Worm (Caenorhabditis elegans) whole organism, L3 larva: ENCODE data around the gene catp-4.

Experiments
- ama-1 ChIP-seq: fragments of 150-350 bp; optimal IDR thresholded peaks from 2 replicates; lab custom pipeline; 2018
- ceh-9 ChIP-seq: sonication (generic microtip); optimal IDR thresholded peaks from 2 replicates; lab custom pipeline; 2018; ENCODE audit warnings: missing biosample characterization, missing genetic modification characterization
- daf-12 ChIP-seq: fragments of 150-350 bp; optimal IDR thresholded peaks from 2 replicates; lab custom pipeline; 2014; ENCODE audit warnings: missing biosample characterization, missing genetic modification reagents, missing genetic modification characterization
- elt-1 ChIP-seq: fragments of 150-350 bp; optimal IDR thresholded peaks from 2 replicates; lab custom pipeline; 2014; ENCODE audit warnings: missing biosample characterization, missing genetic modification characterization
- elt-2 ChIP-seq: sonication (generic microtip); optimal IDR thresholded peaks from 2 replicates; lab custom pipeline; 2016; ENCODE audit warnings: missing genetic modification reagents, mild to moderate bottlenecking, missing genetic modification characterization, missing compliant biosample characterization
- elt-3 ChIP-seq, 3 experiments: fragments of 150-350 bp in 1 of 3; sonication (generic microtip) in 2 of 3; optimal IDR thresholded peaks; 2 replicates in 2 of 3; 4 replicates in 1 of 3; lab custom pipeline; 2014 to 2017; ENCODE audit warnings: missing biosample characterization in 3 of 3, missing genetic modification characterization in 3 of 3
- eor-1 ChIP-seq, 2 experiments: fragments of 150-350 bp; optimal IDR thresholded peaks; 2 replicates each; lab custom pipeline; 2014 to 2018; ENCODE audit warnings: missing biosample characterization in 2 of 2, missing genetic modification characterization in 2 of 2
- jun-1 ChIP-seq: fragments of 150-350 bp; optimal IDR thresholded peaks from 2 replicates; lab custom pipeline; 2014; ENCODE audit warnings: missing biosample characterization, missing genetic modification reagents, missing genetic modification characterization
- lin-15B ChIP-seq: fragments of 150-350 bp; optimal IDR thresholded peaks from 2 replicates; lab custom pipeline; 2014; ENCODE audit warnings: missing biosample characterization, missing genetic modification characterization
- lin-39 ChIP-seq: fragments of 150-350 bp; optimal IDR thresholded peaks from 2 replicates; lab custom pipeline; 2018; ENCODE audit warnings: missing biosample characterization, missing genetic modification reagents, missing genetic modification characterization
- lsy-12 ChIP-seq: sonication (generic microtip); optimal IDR thresholded peaks from 2 replicates; lab custom pipeline; 2016; ENCODE audit warnings: mild to moderate bottlenecking, missing genetic modification characterization, missing compliant biosample characterization
- mdl-1 ChIP-seq: fragments of 150-350 bp; optimal IDR thresholded peaks from 2 replicates; lab custom pipeline; 2014; ENCODE audit warnings: missing biosample characterization, missing genetic modification characterization
- mml-1 ChIP-seq: fragments of 150-350 bp; sonication (generic microtip); optimal IDR thresholded peaks from 3 replicates; lab custom pipeline; 2014; ENCODE audit warnings: missing biosample characterization, missing genetic modification characterization
- nfya-1 ChIP-seq: sonication (generic microtip); optimal IDR thresholded peaks from 2 replicates; lab custom pipeline; 2017; ENCODE audit warnings: missing genetic modification characterization, mild to moderate bottlenecking, missing compliant biosample characterization, antibody characterized with exemption, moderate library complexity; ENCODE audit not compliant: insufficient read depth
- nhr-23 ChIP-seq: fragments of 150-350 bp; optimal IDR thresholded peaks from 2 replicates; lab custom pipeline; 2014; ENCODE audit warnings: missing biosample characterization, missing genetic modification reagents, missing genetic modification characterization
- nhr-25 ChIP-seq: sonication (generic microtip); optimal IDR thresholded peaks from 2 replicates; lab custom pipeline; 2017; ENCODE audit warnings: missing biosample characterization, missing genetic modification characterization
- nhr-43 ChIP-seq: sonication (generic microtip); optimal IDR thresholded peaks from 2 replicates; lab custom pipeline; 2016; ENCODE audit warnings: mild to moderate bottlenecking, missing genetic modification characterization, missing compliant biosample characterization; ENCODE audit not compliant: poor library complexity, severe bottlenecking
- nhr-67 ChIP-seq: fragments of 150-350 bp; optimal IDR thresholded peaks from 2 replicates; lab custom pipeline; 2014; ENCODE audit warnings: missing biosample characterization, missing genetic modification characterization
- nhr-77 ChIP-seq: fragments of 150-350 bp; optimal IDR thresholded peaks from 2 replicates; lab custom pipeline; 2014; ENCODE audit warnings: missing biosample characterization, missing genetic modification characterization
- pqm-1 ChIP-seq: fragments of 150-350 bp; optimal IDR thresholded peaks from 2 replicates; lab custom pipeline; 2017; ENCODE audit warnings: missing biosample characterization, missing genetic modification characterization, inconsistent platforms
- sea-2 ChIP-seq: fragments of 150-350 bp; sonication (generic microtip); optimal IDR thresholded peaks from 4 replicates; lab custom pipeline; 2014; ENCODE audit warnings: missing biosample characterization, missing genetic modification reagents, missing genetic modification characterization
- skn-1 ChIP-seq: fragments of 150-350 bp; optimal IDR thresholded peaks from 2 replicates; lab custom pipeline; 2014; ENCODE audit warnings: missing biosample characterization, missing genetic modification characterization
- snpc-4 ChIP-seq: fragments of 150-350 bp; optimal IDR thresholded peaks from 2 replicates; lab custom pipeline; 2014; ENCODE audit warnings: missing biosample characterization, missing genetic modification characterization
- zag-1 ChIP-seq: fragments of 150-350 bp; optimal IDR thresholded peaks from 2 replicates; lab custom pipeline; 2014; ENCODE audit warnings: missing biosample characterization, missing genetic modification characterization
- ztf-4 ChIP-seq: fragments of 150-350 bp; optimal IDR thresholded peaks from 2 replicates; lab custom pipeline; 2014; ENCODE audit warnings: missing biosample characterization, missing genetic modification characterization

catp-4 gene

ce11 chrII:14608508-14608907 lies 15.1 kb downstream of the catp-4 start:
- TF ChIP-seq ama-1 (lab: Kevin White, UChicago) (peak; percentile 92), eor-1 (tag; optimal IDR thresholded peaks at IDR 0.05; lab: Kevin White, UChicago) (no peak), ztf-4 (peak; percentile 71)

- TF ChIP-seq ceh-9 = no peak
- TF ChIP-seq ama-1 (lab: Kevin White, UChicago) = peak; percentile 81
These were observed 16.0 kb downstream of the catp-4 start for ce11 chrII:14609297-14609937.

ce11 chrII:14610492-14611142 lies 17.2 kb downstream of the catp-4 start:
- TF ChIP-seq ztf-4 (peak; percentile 24), ama-1 (lab: Kevin White, UChicago) (peak; percentile 65), skn-1 (no peak), elt-1 (tag; lab: Kevin White, UChicago) (peak; percentile 39), elt-2 (tag; lab: Kevin White, UChicago) (peak; percentile 15)

ce11 chrII:14611307-14611706 lies 17.9 kb downstream of the catp-4 start:
- TF ChIP-seq ceh-9 (no peak), zag-1 (tag; lab: Kevin White, UChicago) (no peak), ama-1 (lab: Kevin White, UChicago) (peak; percentile 45)

- TF ChIP-seq mdl-1 (tag; lab: Kevin White, UChicago) (no peak), pqm-1 (tag; lab: Kevin White, UChicago) (no peak), sea-2 (no peak), mml-1 (tag; lab: Kevin White, UChicago) (no peak), elt-3 (tag; optimal IDR thresholded peaks at IDR 0.05; lab: Kevin White, UChicago) (no peak), jun-1 (tag; lab: Kevin White, UChicago) (no peak), daf-12 (tag; lab: Kevin White, UChicago) (no peak), ceh-9 (no peak)
These were observed 22.4 kb downstream of the catp-4 start, which contains the start of gene mltn-9 for ce11 chrII:14615735-14616134. TSS of gene mltn-9 (plus strand) at chrII:14616035.

- TF ChIP-seq mml-1 (tag; lab: Kevin White, UChicago) (no peak), ztf-4 (no peak), nhr-23 (tag; lab: Kevin White, UChicago) (peak; percentile 57), elt-3 (tag; optimal IDR thresholded peaks at IDR 0.05; lab: Kevin White, UChicago) (peak in 1 of 3 experiments; percentile 64), nhr-43 (tag; lab: Kevin White, UChicago) (peak; percentile 21), elt-2 (tag; lab: Kevin White, UChicago) (peak; percentile 28)
These were observed 23.0 kb downstream of the catp-4 start for ce11 chrII:14616402-14616801.

ce11 chrII:14616927-14617326 lies 23.5 kb downstream of the catp-4 start:
- peak; percentile 4 for TF ChIP-seq nfya-1 (tag; lab: Kevin White, UChicago)
- peak; percentile 10 for TF ChIP-seq nhr-77 (tag; lab: Kevin White, UChicago)
- no peak for TF ChIP-seq lin-15B (tag; lab: Kevin White, UChicago)
- peak; percentile 19 for TF ChIP-seq nhr-25 (tag; lab: Kevin White, UChicago)
- peak; percentile 30 for TF ChIP-seq ama-1 (lab: Kevin White, UChicago)
- TF ChIP-seq lsy-12 = peak; percentile 48
- TF ChIP-seq eor-1 (tag; optimal IDR thresholded peaks at IDR 0.05; lab: Kevin White, UChicago) = no peak
- TF ChIP-seq jun-1 (tag; lab: Kevin White, UChicago) = no peak
- TF ChIP-seq snpc-4 (tag; lab: Kevin White, UChicago) = no peak
- TF ChIP-seq lin-39 (tag; lab: Kevin White, UChicago) = no peak
- TF ChIP-seq nhr-43 (tag; lab: Kevin White, UChicago) = peak; percentile 11
- TF ChIP-seq nhr-67 (tag; lab: Kevin White, UChicago) = no peak
